Worm (Caenorhabditis elegans) whole organism, late embryonic: ENCODE results near the gene C06C3.12.

Experiments
- F13H6.1 ChIP-seq: sonication (generic microtip); optimal IDR thresholded peaks from 2 replicates; lab custom pipeline; 2016; ENCODE audit warnings: missing genetic modification characterization, missing compliant biosample characterization
- K02D7.2 ChIP-seq: sonication (generic microtip); optimal IDR thresholded peaks from 2 replicates; lab custom pipeline; 2017; ENCODE audit warnings: mild to moderate bottlenecking, missing genetic modification characterization, missing compliant biosample characterization
- K09A11.1 ChIP-seq: sonication (generic microtip); optimal IDR thresholded peaks from 2 replicates; lab custom pipeline; 2017; ENCODE audit warnings: antibody characterized with exemption, mild to moderate bottlenecking, missing genetic modification characterization, missing compliant biosample characterization; ENCODE audit not compliant: insufficient read depth
- T23F11.4 ChIP-seq: fragments of 200-800 bp; sonication (Bioruptor generic); optimal IDR thresholded peaks from 2 replicates; lab custom pipeline; 2018; ENCODE audit warnings: mild to moderate bottlenecking, missing genetic modification characterization, missing compliant biosample characterization
- Y22D7AL.16 ChIP-seq: sonication (generic microtip); optimal IDR thresholded peaks from 2 replicates; lab custom pipeline; 2016; ENCODE audit warnings: missing genetic modification characterization, missing compliant biosample characterization
- ama-1 ChIP-seq: fragments of 150-350 bp; optimal IDR thresholded peaks from 2 replicates; lab custom pipeline; 2014
- ceh-14 ChIP-seq: sonication (generic microtip); optimal IDR thresholded peaks from 2 replicates; lab custom pipeline; 2016; ENCODE audit warnings: missing genotype, missing genetic modification characterization, missing compliant biosample characterization
- ceh-2 ChIP-seq: sonication (generic microtip); optimal IDR thresholded peaks from 2 replicates; lab custom pipeline; 2016; ENCODE audit warnings: missing genotype, missing genetic modification characterization, missing compliant biosample characterization
- ceh-22 ChIP-seq: sonication (generic microtip); optimal IDR thresholded peaks from 2 replicates; lab custom pipeline; 2017; ENCODE audit warnings: missing biosample characterization, missing genetic modification characterization
- ceh-24 ChIP-seq: sonication (generic microtip); optimal IDR thresholded peaks from 2 replicates; lab custom pipeline; 2016; ENCODE audit warnings: mild to moderate bottlenecking, missing genetic modification characterization, missing compliant biosample characterization
- ceh-31 ChIP-seq: sonication (generic microtip); optimal IDR thresholded peaks from 2 replicates; lab custom pipeline; 2016; ENCODE audit warnings: missing genetic modification characterization, missing compliant biosample characterization
- ceh-48 ChIP-seq: sonication (generic microtip); optimal IDR thresholded peaks from 2 replicates; lab custom pipeline; 2016; ENCODE audit warnings: missing genetic modification characterization, inconsistent platforms, missing compliant biosample characterization
- ceh-6 ChIP-seq: fragments of 200-800 bp; sonication (Bioruptor generic); optimal IDR thresholded peaks from 2 replicates; lab custom pipeline; 2018; ENCODE audit warnings: mild to moderate bottlenecking, missing genetic modification characterization, missing compliant biosample characterization
- ceh-9 ChIP-seq: sonication (generic microtip); optimal IDR thresholded peaks from 2 replicates; lab custom pipeline; 2016; ENCODE audit warnings: mild to moderate bottlenecking, missing genetic modification characterization, inconsistent platforms, missing compliant biosample characterization
- dve-1 ChIP-seq: sonication (generic microtip); optimal IDR thresholded peaks from 2 replicates; lab custom pipeline; 2017; ENCODE audit warnings: antibody characterized with exemption, mild to moderate bottlenecking, missing genetic modification characterization, missing compliant biosample characterization
- fax-1 ChIP-seq: sonication (generic microtip); optimal IDR thresholded peaks from 2 replicates; lab custom pipeline; 2016; ENCODE audit warnings: missing genotype, missing genetic modification characterization, missing compliant biosample characterization
- fkh-10 ChIP-seq: fragments of 150-350 bp; optimal IDR thresholded peaks from 2 replicates; lab custom pipeline; 2014; ENCODE audit warnings: missing biosample characterization, missing genetic modification reagents, missing genetic modification characterization
- fkh-6 ChIP-seq: sonication (generic microtip); optimal IDR thresholded peaks from 2 replicates; lab custom pipeline; 2016; ENCODE audit warnings: missing genetic modification characterization, missing compliant biosample characterization
- gmeb-2 ChIP-seq: sonication (generic microtip); optimal IDR thresholded peaks from 2 replicates; lab custom pipeline; 2016; ENCODE audit warnings: missing genetic modification characterization, inconsistent platforms, missing compliant biosample characterization
- hlh-13 ChIP-seq: fragments of 200-800 bp; sonication (Bioruptor generic); optimal IDR thresholded peaks from 2 replicates; lab custom pipeline; 2018; ENCODE audit warnings: mild to moderate bottlenecking, missing genetic modification characterization, missing compliant biosample characterization
- hlh-15 ChIP-seq: sonication (generic microtip); optimal IDR thresholded peaks from 2 replicates; lab custom pipeline; 2016; ENCODE audit warnings: missing genetic modification characterization, missing compliant biosample characterization
- hlh-30 ChIP-seq: sonication (generic microtip); optimal IDR thresholded peaks from 2 replicates; lab custom pipeline; 2017; ENCODE audit warnings: antibody characterized with exemption, missing genetic modification characterization, missing compliant biosample characterization; ENCODE audit not compliant: insufficient read depth
- hlh-6 ChIP-seq: sonication (generic microtip); optimal IDR thresholded peaks from 2 replicates; lab custom pipeline; 2016; ENCODE audit warnings: missing genotype, missing genetic modification characterization, missing compliant biosample characterization
- lim-6 ChIP-seq: sonication (generic microtip); optimal IDR thresholded peaks from 2 replicates; lab custom pipeline; 2016; ENCODE audit warnings: missing genetic modification characterization, missing compliant biosample characterization
- madf-2 ChIP-seq: sonication (generic microtip); optimal IDR thresholded peaks from 2 replicates; lab custom pipeline; 2017; ENCODE audit warnings: missing genetic modification characterization, missing compliant biosample characterization
- nfya-1 ChIP-seq: sonication (generic microtip); optimal IDR thresholded peaks from 2 replicates; lab custom pipeline; 2017; ENCODE audit warnings: missing genetic modification characterization, mild to moderate bottlenecking, missing compliant biosample characterization, antibody characterized with exemption, moderate library complexity
- nhr-232 ChIP-seq: sonication (generic microtip); optimal IDR thresholded peaks from 2 replicates; lab custom pipeline; 2016; ENCODE audit warnings: missing genetic modification characterization, missing compliant biosample characterization
- odd-2 ChIP-seq: sonication (generic microtip); optimal IDR thresholded peaks from 2 replicates; lab custom pipeline; 2017; ENCODE audit warnings: antibody characterized with exemption, mild to moderate bottlenecking, missing genetic modification characterization, missing compliant biosample characterization
- pag-3 ChIP-seq: sonication (generic microtip); optimal IDR thresholded peaks from 2 replicates; lab custom pipeline; 2016; ENCODE audit warnings: missing compliant biosample characterization, missing genetic modification characterization, borderline replicate concordance
- pat-9 ChIP-seq: fragments of 200-800 bp; sonication (Bioruptor generic); optimal IDR thresholded peaks from 2 replicates; lab custom pipeline; 2018; ENCODE audit warnings: mild to moderate bottlenecking, missing genetic modification characterization, moderate library complexity, missing compliant biosample characterization
- pha-2 ChIP-seq: sonication (generic microtip); optimal IDR thresholded peaks from 2 replicates; lab custom pipeline; 2017; ENCODE audit warnings: mild to moderate bottlenecking, missing genetic modification characterization, missing compliant biosample characterization
- pros-1 ChIP-seq: fragments of 150-350 bp; optimal IDR thresholded peaks from 2 replicates; lab custom pipeline; 2014; ENCODE audit warnings: missing biosample characterization, missing genetic modification reagents, missing genetic modification characterization
- ref-2 ChIP-seq: sonication (generic microtip); optimal IDR thresholded peaks from 2 replicates; lab custom pipeline; 2016; ENCODE audit warnings: missing genetic modification characterization, missing compliant biosample characterization
- rnt-1 ChIP-seq: sonication (generic microtip); optimal IDR thresholded peaks from 2 replicates; lab custom pipeline; 2016; ENCODE audit warnings: missing genetic modification characterization, missing compliant biosample characterization
- sox-4 ChIP-seq: sonication (generic microtip); optimal IDR thresholded peaks from 2 replicates; lab custom pipeline; 2017; ENCODE audit warnings: mild to moderate bottlenecking, missing genetic modification characterization, inconsistent platforms, missing compliant biosample characterization
- syd-9 ChIP-seq: sonication (generic microtip); optimal IDR thresholded peaks from 2 replicates; lab custom pipeline; 2016; ENCODE audit warnings: mild to moderate bottlenecking, missing genetic modification characterization, moderate library complexity, missing compliant biosample characterization
- unc-55 ChIP-seq: sonication (generic microtip); optimal IDR thresholded peaks from 2 replicates; lab custom pipeline; 2017; ENCODE audit warnings: missing biosample characterization, missing genetic modification reagents, missing genetic modification characterization
- unc-86 ChIP-seq: sonication (generic microtip); optimal IDR thresholded peaks from 2 replicates; lab custom pipeline; 2016; ENCODE audit warnings: missing genetic modification characterization, missing compliant biosample characterization

The C06C3.12 gene

DNA sequence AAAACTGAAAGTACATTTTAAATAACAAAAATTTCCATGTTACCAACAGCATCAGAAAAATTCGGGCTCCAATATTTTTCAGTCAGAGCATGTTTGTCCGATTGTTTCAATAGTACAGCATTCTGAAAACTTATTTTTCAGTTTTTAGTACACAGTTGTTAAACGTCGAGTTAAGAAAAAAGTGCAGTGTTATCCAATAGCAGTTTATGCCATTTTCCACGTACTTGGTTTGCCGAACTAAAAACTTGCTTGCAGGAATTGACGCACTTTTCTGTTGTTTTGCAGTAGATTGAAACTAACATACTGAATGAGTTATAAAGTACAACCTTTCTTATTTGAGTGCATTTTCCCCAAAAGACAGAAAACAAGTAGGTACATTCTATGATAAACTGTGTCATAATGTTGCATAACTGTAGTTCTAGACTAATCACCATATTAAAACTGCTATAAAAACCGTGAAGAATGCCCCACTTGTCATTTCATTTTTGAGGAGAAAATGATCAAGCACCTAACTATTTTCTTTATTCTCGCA lies 23.5 kb downstream of the C06C3.12 start, which contains the start of the genes Y51B9A.14 and Y51B9A.8:
TSS of gene Y51B9A.14 (minus strand) at position 101 of the 532 bp plus-strand sequence.
TSS of gene Y51B9A.8 (plus strand) at position 482 of the 532 bp plus-strand sequence.
- TF ChIP-seq ceh-14 (tag; lab: Kevin White, UChicago): no peak
- no peak for TF ChIP-seq K09A11.1 (tag; lab: Kevin White, UChicago)
- TF ChIP-seq pros-1: no peak
- TF ChIP-seq fkh-6 (tag; lab: Kevin White, UChicago): no peak
- no peak for TF ChIP-seq ceh-9
- TF ChIP-seq hlh-30 (tag; lab: Kevin White, UChicago): no peak
- no peak for TF ChIP-seq ceh-22
- TF ChIP-seq fax-1: no peak
- no peak for TF ChIP-seq gmeb-2
- no peak for TF ChIP-seq madf-2 (tag; lab: Kevin White, UChicago)
- TF ChIP-seq nfya-1 (tag; lab: Kevin White, UChicago): no peak
- no peak for TF ChIP-seq ceh-31 (tag; lab: Kevin White, UChicago)
- no peak for TF ChIP-seq hlh-15 (tag; lab: Kevin White, UChicago)
- no peak for TF ChIP-seq ref-2 (tag; lab: Kevin White, UChicago)

DNA sequence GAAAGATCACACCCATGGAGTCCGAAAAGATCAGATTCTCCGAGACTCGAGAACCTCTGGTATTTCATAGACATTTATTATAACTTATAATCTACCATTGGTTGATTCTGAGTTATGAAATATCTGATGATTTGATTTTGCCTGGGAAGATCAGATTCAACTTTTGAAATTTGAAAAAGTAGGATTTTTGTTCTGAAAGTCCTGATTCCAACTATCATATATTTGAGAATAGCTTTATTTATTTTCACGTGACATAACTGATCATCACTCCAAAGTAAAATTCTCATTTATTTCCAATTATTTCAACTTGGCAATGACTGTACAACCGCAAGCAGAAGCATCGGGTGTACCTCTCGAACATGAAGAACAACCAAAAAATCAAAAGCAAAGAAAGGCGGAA lies 24.8 kb downstream of the C06C3.12 start, which contains the start of gene Y51B9A.7:
TSS of gene Y51B9A.7 (plus strand) at position 301 of the 400 bp plus-strand sequence.
- no peak for TF ChIP-seq ceh-48 (tag; lab: Kevin White, UChicago)
- no peak for TF ChIP-seq hlh-13 (GFP tag; lab: Kevin White, UChicago)
- no peak for TF ChIP-seq pag-3
- no peak for TF ChIP-seq F13H6.1 (tag; lab: Kevin White, UChicago)
- TF ChIP-seq pat-9 (tag; lab: Kevin White, UChicago): no peak
- no peak for TF ChIP-seq ama-1 (lab: Kevin White, UChicago)
- no peak for TF ChIP-seq fkh-10 (GFP tag; lab: Kevin White, UChicago)
- TF ChIP-seq hlh-15 (tag; lab: Kevin White, UChicago): no peak
- TF ChIP-seq syd-9 (tag; lab: Kevin White, UChicago): no peak
- no peak for TF ChIP-seq K09A11.1 (tag; lab: Kevin White, UChicago)
- no peak for TF ChIP-seq rnt-1 (tag; lab: Kevin White, UChicago)
- no peak for TF ChIP-seq unc-55 (GFP tag; lab: Kevin White, UChicago)

DNA sequence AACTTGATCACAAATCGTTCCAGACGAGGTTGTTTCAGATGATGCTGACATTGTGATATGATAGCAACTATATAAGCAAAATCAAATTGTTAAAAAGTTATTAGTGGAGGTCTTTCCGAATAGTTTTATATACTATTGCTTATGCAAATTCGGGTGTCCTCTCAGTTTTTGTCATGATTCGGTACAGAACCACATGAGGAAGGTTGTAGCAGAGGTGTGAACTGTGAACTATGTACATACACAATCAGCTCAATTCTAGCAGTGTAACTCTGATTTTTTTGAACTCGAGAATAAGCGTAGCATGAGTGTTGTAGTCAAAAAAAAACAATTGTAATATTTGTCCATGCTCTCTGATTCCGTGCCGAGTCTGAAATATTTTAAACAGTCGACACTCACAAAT lies 28.2 kb downstream of the C06C3.12 start, which contains the start of gene Y51B9A.6:
TSS of gene Y51B9A.6 (minus strand) at position 101 of the 400 bp plus-strand sequence.
- TF ChIP-seq fax-1 (no peak), lim-6 (tag; lab: Kevin White, UChicago) (no peak), Y22D7AL.16 (tag; lab: Kevin White, UChicago) (no peak), T23F11.4 (GFP tag; lab: Kevin White, UChicago) (no peak), pha-2 (tag; lab: Kevin White, UChicago) (no peak)

DNA sequence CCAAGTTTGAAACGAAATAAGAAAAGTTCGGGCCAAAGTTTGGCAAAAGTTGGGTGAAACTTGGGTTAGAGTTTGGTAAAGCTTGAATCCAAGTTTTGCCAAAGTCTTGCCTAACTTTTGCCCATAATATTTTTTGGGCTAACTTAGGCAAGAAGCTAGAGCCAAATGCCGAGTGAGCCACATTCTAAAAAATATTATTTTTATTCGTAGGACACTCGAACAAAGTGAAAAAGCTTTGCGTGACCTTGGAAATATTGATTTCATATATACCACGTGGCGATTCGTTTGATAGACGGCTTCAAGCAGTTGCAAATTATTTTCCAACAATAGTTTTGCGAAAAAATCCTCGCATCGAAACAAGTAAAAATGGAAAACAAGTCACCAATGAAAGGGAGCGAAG lies 28.9 kb downstream of the C06C3.12 start, which contains the start of gene Y51B9A.5:
TSS of gene Y51B9A.5 (plus strand) at position 301 of the 400 bp plus-strand sequence.
- TF ChIP-seq ceh-2 (tag; lab: Kevin White, UChicago) (no peak), ceh-6 (GFP tag; lab: Kevin White, UChicago) (no peak), sox-4 (tag; lab: Kevin White, UChicago) (no peak)

DNA sequence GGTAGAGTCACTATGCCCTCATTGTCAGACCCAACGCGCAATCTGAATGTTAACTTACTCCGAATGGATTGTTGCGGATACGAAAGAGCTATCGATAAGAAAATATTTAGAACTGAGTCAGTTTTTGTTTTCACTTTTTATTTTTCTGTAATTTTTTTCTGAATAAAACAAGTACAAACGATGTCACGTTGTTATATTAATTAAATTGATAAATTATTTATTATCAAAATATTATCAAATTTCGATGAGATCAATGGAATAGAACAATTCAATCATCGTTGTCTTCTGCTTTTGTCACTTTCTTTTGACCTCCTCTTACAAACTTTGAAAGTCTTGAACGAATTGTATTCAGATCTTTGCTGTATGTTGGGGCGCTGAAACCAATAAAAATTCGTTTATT lies 32.1 kb downstream of the C06C3.12 start, which contains the start of gene mpz-6:
TSS of gene mpz-6 (minus strand) at position 101 of the 400 bp plus-strand sequence.
- TF ChIP-seq ceh-24 (tag; lab: Kevin White, UChicago) (no peak), nhr-232 (tag; lab: Kevin White, UChicago) (no peak), pha-2 (tag; lab: Kevin White, UChicago) (no peak), hlh-13 (GFP tag; lab: Kevin White, UChicago) (no peak), dve-1 (no peak), ceh-6 (GFP tag; lab: Kevin White, UChicago) (no peak), unc-86 (no peak), K02D7.2 (tag; lab: Kevin White, UChicago) (no peak), pros-1 (no peak), hlh-6 (no peak), syd-9 (tag; lab: Kevin White, UChicago) (no peak), odd-2 (tag; lab: Kevin White, UChicago) (no peak)
- TF ChIP-seq, all 69 proteins: peak for 0
